Fruit fly (Drosophila melanogaster) whole organism, prepupa: ENCODE data around the gene CG34354.

ENCODE experiments used
- Blimp-1 ChIP-seq: fragments of 200-800 bp; sonication (Bioruptor generic); optimal IDR thresholded peaks from 3 replicates; lab custom pipeline; 2017; ENCODE audit warnings: missing biosample characterization, missing genetic modification characterization, mild to moderate bottlenecking, moderate library complexity, missing genetic modification reagents
- CG10631 ChIP-seq: fragments of 200-800 bp; sonication (Bioruptor generic); optimal IDR thresholded peaks from 2 replicates; lab custom pipeline; 2016; ENCODE audit warnings: missing biosample characterization, missing genetic modification characterization
- CG10669 ChIP-seq: fragments of 200-800 bp; sonication (Bioruptor generic); optimal IDR thresholded peaks from 3 replicates; lab custom pipeline; 2018; ENCODE audit warnings: missing biosample characterization, mild to moderate bottlenecking, missing genetic modification characterization, moderate library complexity
- CG11762 ChIP-seq: fragments of 200-800 bp; sonication (Bioruptor generic); optimal IDR thresholded peaks from 3 replicates; lab custom pipeline; 2016; ENCODE audit warnings: missing biosample characterization, missing genetic modification characterization; ENCODE audit not compliant: insufficient read depth
- CG11902 ChIP-seq: fragments of 200-800 bp; sonication (Bioruptor generic); optimal IDR thresholded peaks from 3 replicates; lab custom pipeline; 2016; ENCODE audit warnings: missing biosample characterization, missing genetic modification characterization
- CG15336 ChIP-seq: fragments of 200-800 bp; sonication (Bioruptor generic); IDR thresholded peaks from 2 replicates; pipeline ENCODE4 v1.3.6; 2022; ENCODE audit warnings: missing biosample characterization, missing genetic modification characterization
- CG16779 ChIP-seq: fragments of 200-800 bp; sonication (Bioruptor generic); optimal IDR thresholded peaks from 3 replicates; lab custom pipeline; 2017; ENCODE audit warnings: missing biosample characterization, mild to moderate bottlenecking, missing genetic modification characterization
- CG3032 ChIP-seq: fragments of 200-800 bp; optimal IDR thresholded peaks from 2 replicates; lab custom pipeline; 2019; ENCODE audit warnings: missing biosample characterization, mild to moderate bottlenecking, missing genetic modification characterization, moderate library complexity
- CG31627 ChIP-seq: fragments of 200-800 bp; sonication (Bioruptor generic); optimal IDR thresholded peaks from 3 replicates; lab custom pipeline; 2016; ENCODE audit warnings: missing biosample characterization, missing genetic modification characterization
- CG32006 ChIP-seq: fragments of 200-800 bp; sonication (Bioruptor generic); optimal IDR thresholded peaks from 3 replicates; lab custom pipeline; 2017; ENCODE audit warnings: missing biosample characterization, mild to moderate bottlenecking, missing genetic modification characterization
- CG3919 ChIP-seq: fragments of 200-800 bp; sonication (Bioruptor generic); optimal IDR thresholded peaks from 3 replicates; lab custom pipeline; 2016; ENCODE audit warnings: missing biosample characterization, missing genetic modification characterization
- CG4318 ChIP-seq: fragments of 200-800 bp; sonication (Bioruptor generic); optimal IDR thresholded peaks from 3 replicates; lab custom pipeline; 2017; ENCODE audit warnings: missing biosample characterization, mild to moderate bottlenecking, missing genetic modification characterization
- CG6163 ChIP-seq: fragments of 200-800 bp; sonication (Bioruptor generic); IDR thresholded peaks from 3 replicates; pipeline ENCODE4 v1.3.6; 2022; ENCODE audit warnings: missing biosample characterization, missing genetic modification characterization
- CG6276 ChIP-seq: fragments of 200-800 bp; sonication (Bioruptor generic); optimal IDR thresholded peaks from 2 replicates; lab custom pipeline; 2017; ENCODE audit warnings: missing biosample characterization, mild to moderate bottlenecking, missing genetic modification characterization
- CG6854 ChIP-seq: fragments of 200-800 bp; sonication (Bioruptor generic); optimal IDR thresholded peaks from 2 replicates; lab custom pipeline; 2017; ENCODE audit warnings: missing biosample characterization, mild to moderate bottlenecking, missing genetic modification characterization
- CG8119 ChIP-seq: fragments of 200-800 bp; sonication (Bioruptor generic); IDR thresholded peaks from 3 replicates; pipeline ENCODE4 v1.3.6; 2022; ENCODE audit warnings: missing biosample characterization, missing genetic modification characterization
- CG8319 ChIP-seq: fragments of 200-800 bp; sonication (Bioruptor generic); optimal IDR thresholded peaks from 3 replicates; lab custom pipeline; 2016; ENCODE audit warnings: missing biosample characterization, missing genetic modification characterization
- CG8632 ChIP-seq: fragments of 200-800 bp; sonication (Bioruptor generic); optimal IDR thresholded peaks from 3 replicates; lab custom pipeline; 2016; ENCODE audit warnings: missing biosample characterization, missing genetic modification characterization
- CG9139 ChIP-seq: fragments of 200-800 bp; sonication (Bioruptor generic); optimal IDR thresholded peaks from 3 replicates; lab custom pipeline; 2017; ENCODE audit warnings: missing biosample characterization, mild to moderate bottlenecking, missing genetic modification characterization
- Eip75B ChIP-seq: fragments of 200-800 bp; sonication (Bioruptor generic); optimal IDR thresholded peaks from 3 replicates; lab custom pipeline; 2016; ENCODE audit warnings: missing biosample characterization, missing genetic modification characterization
- Eip78C ChIP-seq: fragments of 200-800 bp; sonication (Bioruptor generic); peaks from one replicate; lab custom pipeline; 2016; ENCODE audit warnings: missing biosample characterization, missing genetic modification characterization
- Eip93F ChIP-seq: fragments of 200-800 bp; sonication (Bioruptor generic); optimal IDR thresholded peaks from 2 replicates; lab custom pipeline; 2016; ENCODE audit warnings: missing biosample characterization, mild to moderate bottlenecking, missing genetic modification characterization
- Ets21C ChIP-seq: fragments of 200-800 bp; sonication (Bioruptor generic); optimal IDR thresholded peaks from 3 replicates; lab custom pipeline; 2016; ENCODE audit warnings: missing biosample characterization, missing genetic modification characterization
- Gug ChIP-seq: fragments of 200-800 bp; sonication (Bioruptor generic); IDR thresholded peaks from 2 replicates; pipeline ENCODE4 v1.3.6; 2022; ENCODE audit warnings: missing biosample characterization, missing genetic modification characterization
- Hr38 ChIP-seq: sonication (Bioruptor generic); optimal IDR thresholded peaks from 2 replicates; lab custom pipeline; 2016; ENCODE audit warnings: missing biosample characterization, missing genetic modification characterization
- Hr4 ChIP-seq: fragments of 200-800 bp; sonication (Bioruptor generic); optimal IDR thresholded peaks from 3 replicates; lab custom pipeline; 2016; ENCODE audit warnings: missing biosample characterization, missing genetic modification characterization
- Lpt ChIP-seq: fragments of 200-800 bp; sonication (Bioruptor generic); optimal IDR thresholded peaks from 3 replicates; lab custom pipeline; 2016; ENCODE audit warnings: missing biosample characterization, missing genetic modification characterization
- Met ChIP-seq: fragments of 200-800 bp; sonication (Bioruptor generic); optimal IDR thresholded peaks from 3 replicates; lab custom pipeline; 2016; ENCODE audit warnings: missing biosample characterization, missing genetic modification characterization
- OdsH ChIP-seq: fragments of 200-800 bp; sonication (Bioruptor generic); optimal IDR thresholded peaks from 3 replicates; lab custom pipeline; 2016; ENCODE audit warnings: missing biosample characterization, missing genetic modification characterization
- Sox102F ChIP-seq: fragments of 200-800 bp; sonication (Bioruptor generic); optimal IDR thresholded peaks from 2 replicates; lab custom pipeline; 2016; ENCODE audit warnings: missing biosample characterization, mild to moderate bottlenecking, missing genetic modification characterization
- Sox14 ChIP-seq: fragments of 200-800 bp; sonication (Bioruptor generic); optimal IDR thresholded peaks from 3 replicates; lab custom pipeline; 2016; ENCODE audit warnings: missing biosample characterization, missing genetic modification characterization
- Sox15 ChIP-seq: fragments of 200-800 bp; sonication (Bioruptor generic); optimal IDR thresholded peaks from 3 replicates; lab custom pipeline; 2016; ENCODE audit warnings: missing biosample characterization, missing genetic modification characterization
- achi ChIP-seq: fragments of 200-800 bp; sonication (Bioruptor generic); optimal IDR thresholded peaks from 3 replicates; lab custom pipeline; 2016; ENCODE audit warnings: missing biosample characterization, missing genetic modification characterization
- acj6 ChIP-seq: fragments of 200-800 bp; sonication (Bioruptor generic); optimal IDR thresholded peaks from 3 replicates; lab custom pipeline; 2016; ENCODE audit warnings: missing biosample characterization, missing genetic modification characterization
- cyc ChIP-seq: fragments of 200-800 bp; sonication (Bioruptor generic); optimal IDR thresholded peaks from 3 replicates; lab custom pipeline; 2016; ENCODE audit warnings: missing biosample characterization, missing genetic modification characterization
- dsx ChIP-seq: fragments of 200-800 bp; optimal IDR thresholded peaks from 3 replicates; lab custom pipeline; 2019; ENCODE audit warnings: missing biosample characterization, mild to moderate bottlenecking, missing genetic modification characterization, moderate library complexity; ENCODE audit not compliant: poor library complexity, severe bottlenecking
- eg ChIP-seq: fragments of 200-800 bp; sonication (Bioruptor generic); IDR thresholded peaks from 3 replicates; pipeline ENCODE4 v1.3.6; 2022; ENCODE audit warnings: missing biosample characterization, missing genetic modification characterization
- esn ChIP-seq: fragments of 200-800 bp; sonication (Bioruptor generic); optimal IDR thresholded peaks from 2 replicates; lab custom pipeline; 2016; ENCODE audit warnings: missing biosample characterization, mild to moderate bottlenecking, missing genetic modification characterization, moderate library complexity
- fd59A ChIP-seq: fragments of 200-800 bp; sonication (Bioruptor generic); optimal IDR thresholded peaks from 2 replicates; lab custom pipeline; 2017; ENCODE audit warnings: missing biosample characterization, mild to moderate bottlenecking, missing genetic modification characterization, missing genetic modification reagents
- fd85E ChIP-seq: fragments of 200-800 bp; sonication (Bioruptor generic); optimal IDR thresholded peaks from 3 replicates; lab custom pipeline; 2016; ENCODE audit warnings: missing biosample characterization, missing genetic modification characterization
- fkh ChIP-seq: fragments of 200-800 bp; sonication (Bioruptor generic); optimal IDR thresholded peaks from 3 replicates; lab custom pipeline; 2017; ENCODE audit warnings: missing biosample characterization, mild to moderate bottlenecking, missing genetic modification characterization, moderate library complexity
- net ChIP-seq: fragments of 200-800 bp; sonication (Bioruptor generic); optimal IDR thresholded peaks from 3 replicates; lab custom pipeline; 2016; ENCODE audit warnings: missing biosample characterization, missing genetic modification characterization
- pdm3 ChIP-seq: fragments of 200-800 bp; sonication (Bioruptor generic); optimal IDR thresholded peaks from 3 replicates; lab custom pipeline; 2016; ENCODE audit warnings: missing biosample characterization, missing genetic modification characterization
- salr ChIP-seq, 2 experiments: fragments of 200-800 bp; sonication (Bioruptor generic); optimal IDR thresholded peaks; 3 replicates each; lab custom pipeline; 2016 to 2018; ENCODE audit warnings: missing biosample characterization in 2 of 2, missing genetic modification characterization in 2 of 2, mild to moderate bottlenecking in 1 of 2
- spab ChIP-seq: fragments of 200-800 bp; sonication (Bioruptor generic); optimal IDR thresholded peaks from 2 replicates; lab custom pipeline; 2017; ENCODE audit warnings: missing biosample characterization, mild to moderate bottlenecking, missing genetic modification characterization, missing genetic modification reagents
- ss ChIP-seq, 2 experiments: fragments of 200-800 bp; sonication (Bioruptor generic); optimal IDR thresholded peaks; 2 replicates in 1 of 2; 3 replicates in 1 of 2; lab custom pipeline; 2017 to 2018; ENCODE audit warnings: mild to moderate bottlenecking in 2 of 2, missing biosample characterization in 2 of 2, missing genetic modification characterization in 2 of 2, moderate library complexity in 1 of 2
- vri ChIP-seq: fragments of 200-800 bp; sonication (Bioruptor generic); optimal IDR thresholded peaks from 3 replicates; lab custom pipeline; 2016; ENCODE audit warnings: missing biosample characterization, mild to moderate bottlenecking, missing genetic modification characterization

CG34354 gene

DNA sequence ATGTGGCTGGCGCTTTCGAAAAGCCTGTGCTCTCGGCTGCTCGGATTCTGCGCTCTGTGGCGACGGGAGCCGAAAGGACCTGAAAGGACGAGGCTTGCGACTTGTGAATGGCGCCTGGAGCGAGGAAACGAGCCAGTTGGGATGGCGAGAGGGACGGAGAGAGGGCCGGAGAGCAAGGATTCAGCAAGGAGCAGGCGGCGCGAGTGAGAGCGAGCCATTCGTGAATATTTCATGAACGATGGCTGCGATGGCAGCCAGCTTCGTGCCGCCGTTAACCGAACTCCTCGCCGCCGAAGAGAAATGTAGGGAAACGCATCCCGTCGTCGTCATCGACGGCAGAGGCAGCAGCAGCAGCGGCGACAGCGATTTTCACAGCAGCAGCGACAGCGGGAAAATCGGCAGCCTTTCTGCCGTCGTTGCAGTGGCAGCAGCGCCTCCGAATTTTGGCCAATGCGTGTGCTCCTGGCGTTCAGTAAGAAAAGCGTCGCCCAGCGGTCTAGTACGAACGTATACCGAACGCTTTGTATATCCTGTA is at the start of gene CG34354:
Gene CG34354 (plus strand): TSS at position 485 of the 535 bp plus-strand sequence.
- TF ChIP-seq achi (GFP tag; lab: Kevin White, UChicago) (no peak), CG8319 (no peak), Sox102F (GFP tag; lab: Kevin White, UChicago) (no peak), vri (GFP tag; lab: Kevin White, UChicago) (no peak), Ets21C (GFP tag; lab: Kevin White, UChicago) (no peak), CG15336 (GFP tag; lab: Robert Waterston, UW) (no peak), Lpt (GFP tag; lab: Kevin White, UChicago) (no peak), Blimp-1 (GFP tag; lab: Kevin White, UChicago) (no peak), CG32006 (no peak), eg (GFP tag; lab: Robert Waterston, UW) (no peak), Eip75B (GFP tag; lab: Kevin White, UChicago) (no peak), dsx (GFP tag; lab: Kevin White, UChicago) (no peak), fd85E (GFP tag; lab: Kevin White, UChicago) (no peak), Eip78C (GFP tag; lab: Kevin White, UChicago) (no peak), spab (GFP tag; lab: Kevin White, UChicago) (no peak)
- TF ChIP-seq, all 60 proteins: peak for 0

DNA sequence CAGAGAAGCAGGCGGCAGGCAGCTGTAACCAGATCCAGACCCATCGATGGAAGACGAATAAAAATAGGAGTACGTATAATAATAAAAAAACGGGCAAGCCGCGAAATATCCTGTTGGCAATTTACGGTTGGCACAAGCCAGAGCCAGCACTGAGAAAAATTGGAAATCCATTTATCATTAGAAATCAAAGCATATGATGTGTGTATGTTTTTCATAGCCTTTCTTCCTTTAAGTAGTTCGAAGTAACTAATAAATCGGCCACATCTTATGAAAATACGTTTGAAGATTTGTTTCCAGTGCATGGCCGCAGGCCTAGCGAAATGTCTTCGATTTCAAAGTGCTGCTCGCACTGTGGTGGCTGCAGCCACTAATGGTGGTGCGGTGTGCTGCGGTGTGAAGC is 29.9 kb upstream of the CG34354 start:
- TF ChIP-seq CG16779: no peak
- TF ChIP-seq Met (GFP tag; lab: Kevin White, UChicago): no peak
- TF ChIP-seq Sox14 (GFP tag; lab: Kevin White, UChicago): peak; percentile 2
- TF ChIP-seq CG32006: peak; percentile 9
- peak; percentile 69 for TF ChIP-seq Eip78C (GFP tag; lab: Kevin White, UChicago)
- TF ChIP-seq CG9139 (GFP tag; lab: Kevin White, UChicago): no peak
- no peak for TF ChIP-seq Blimp-1 (GFP tag; lab: Kevin White, UChicago)
- 0 out of 3 replicates have a peak, but pooled peaks have one; percentile 16 for TF ChIP-seq eg (GFP tag; lab: Robert Waterston, UW)
- peak; percentile 19 for TF ChIP-seq esn (GFP tag; lab: Kevin White, UChicago)
- TF ChIP-seq CG8119 (GFP tag; lab: Robert Waterston, UW): peak; percentile 32; the same call in 1 of the 3 replicates
- TF ChIP-seq CG31627: no peak
- TF ChIP-seq cyc: peak; percentile 16
- no peak for TF ChIP-seq Gug (GFP tag; lab: Robert Waterston, UW)
- no peak for TF ChIP-seq Eip93F (GFP tag; lab: Kevin White, UChicago)
- no peak for TF ChIP-seq dsx (GFP tag; lab: Kevin White, UChicago)
- peak; percentile 22 for TF ChIP-seq CG10669 (GFP tag; lab: Kevin White, UChicago)
- no peak for TF ChIP-seq ss (GFP tag; optimal IDR thresholded peaks at IDR 0.05; lab: Kevin White, UChicago)
- TF ChIP-seq CG11902 (GFP tag; lab: Kevin White, UChicago): no peak
- TF ChIP-seq CG6854 (GFP tag; lab: Kevin White, UChicago): no peak
- peak; percentile 6 for TF ChIP-seq pdm3 (GFP tag; lab: Kevin White, UChicago)
- TF ChIP-seq fkh (GFP tag; lab: Kevin White, UChicago): no peak
- no peak for TF ChIP-seq CG15336 (GFP tag; lab: Robert Waterston, UW)
- TF ChIP-seq Ets21C (GFP tag; lab: Kevin White, UChicago): no peak
- TF ChIP-seq CG8319: no peak
- TF ChIP-seq net: no peak
- TF ChIP-seq Hr4: no peak
- TF ChIP-seq Sox15 (GFP tag; lab: Kevin White, UChicago): no peak
- TF ChIP-seq CG3919: peak; percentile 33
- TF ChIP-seq Hr38 (GFP tag; lab: Kevin White, UChicago): no peak
- peak; percentile 8 for TF ChIP-seq OdsH (GFP tag; lab: Kevin White, UChicago)
- no peak for TF ChIP-seq salr (GFP tag; optimal IDR thresholded peaks at IDR 0.05; lab: Kevin White, UChicago)
- no peak for TF ChIP-seq CG11762 (GFP tag; lab: Kevin White, UChicago)
- no peak for TF ChIP-seq CG4318
- TF ChIP-seq acj6: no peak
- no peak for TF ChIP-seq CG8632 (GFP tag; lab: Kevin White, UChicago)
- TF ChIP-seq achi (GFP tag; lab: Kevin White, UChicago): peak; percentile 25
- TF ChIP-seq CG6276 (GFP tag; lab: Kevin White, UChicago): no peak
- peak; percentile 34 for TF ChIP-seq CG10631 (GFP tag; lab: Kevin White, UChicago)
- TF ChIP-seq spab (GFP tag; lab: Kevin White, UChicago): no peak
- peak; percentile 66; the same call in 2 of the 3 replicates for TF ChIP-seq CG6163 (GFP tag; lab: Robert Waterston, UW)
- no peak for TF ChIP-seq CG3032
- TF ChIP-seq Lpt (GFP tag; lab: Kevin White, UChicago): no peak
- TF ChIP-seq fd59A: peak; percentile 30
